Fruit fly (Drosophila melanogaster) whole organism, wandering third instar larva: ENCODE measurements around the gene Kua.

Experiments
- Abd-B ChIP-seq: fragments of >200 bp; optimal IDR thresholded peaks from 2 replicates; lab custom pipeline; 2017; ENCODE audit warnings: missing biosample characterization, missing genetic modification characterization
- CG32264 ChIP-seq: fragments of 200-800 bp; sonication (Bioruptor generic); optimal IDR thresholded peaks from 2 replicates; lab custom pipeline; 2016; ENCODE audit warnings: missing biosample characterization, missing genetic modification characterization
- CG9705 ChIP-seq: fragments of 200-800 bp; sonication (Bioruptor generic); optimal IDR thresholded peaks from 2 replicates; lab custom pipeline; 2018; ENCODE audit warnings: missing biosample characterization, mild to moderate bottlenecking, missing genetic modification characterization
- CrebA ChIP-seq: fragments of 200-800 bp; sonication (Bioruptor generic); optimal IDR thresholded peaks from 2 replicates; lab custom pipeline; 2016; ENCODE audit warnings: missing biosample characterization, mild to moderate bottlenecking, missing genetic modification characterization, borderline replicate concordance
- Dfd ChIP-seq: fragments of >200 bp; optimal IDR thresholded peaks from 2 replicates; lab custom pipeline; 2017; ENCODE audit warnings: missing biosample characterization, missing genetic modification characterization
- Dif ChIP-seq: fragments of 200-275, 200-300 bp; sonication (Bioruptor generic); optimal IDR thresholded peaks from 2 replicates; lab custom pipeline; 2018; ENCODE audit warnings: missing biosample characterization, missing genetic modification characterization; ENCODE audit not compliant: partially characterized antibody
- GATAd ChIP-seq: sonication (Bioruptor generic); optimal IDR thresholded peaks from 2 replicates; lab custom pipeline; 2016; ENCODE audit warnings: missing biosample characterization, missing genetic modification characterization
- HLH106 ChIP-seq: fragments of 200-800 bp; optimal IDR thresholded peaks from 3 replicates; lab custom pipeline; 2019; ENCODE audit warnings: missing biosample characterization, mild to moderate bottlenecking, missing genetic modification characterization, moderate library complexity
- Hnf4 ChIP-seq: fragments of 200-800 bp; sonication (Bioruptor generic); optimal IDR thresholded peaks from 2 replicates; lab custom pipeline; 2016; ENCODE audit warnings: missing biosample characterization, mild to moderate bottlenecking, missing genetic modification characterization
- Hr78 ChIP-seq: fragments of >200 bp; optimal IDR thresholded peaks from 2 replicates; lab custom pipeline; 2017; ENCODE audit warnings: missing biosample characterization, missing genetic modification characterization
- Hr83 ChIP-seq: fragments of 200-300 bp; sonication (Bioruptor generic); optimal IDR thresholded peaks from 2 replicates; lab custom pipeline; 2016; ENCODE audit warnings: missing biosample characterization, mild to moderate bottlenecking, missing genetic modification characterization, moderate library complexity; ENCODE audit not compliant: poor library complexity, severe bottlenecking
- Jra ChIP-seq: sonication (Bioruptor generic); optimal IDR thresholded peaks from 2 replicates; lab custom pipeline; 2016; ENCODE audit warnings: missing biosample characterization, missing genetic modification characterization
- Mio ChIP-seq: sonication (Bioruptor generic); optimal IDR thresholded peaks from 2 replicates; lab custom pipeline; 2016; ENCODE audit warnings: missing biosample characterization, missing genetic modification characterization
- Myc ChIP-seq: fragments of >200 bp; optimal IDR thresholded peaks from 2 replicates; lab custom pipeline; 2017
- N ChIP-seq: fragments of >200 bp; optimal IDR thresholded peaks from 2 replicates; lab custom pipeline; 2018; ENCODE audit warnings: missing biosample characterization, missing external identifiers, missing genetic modification characterization
- OdsH ChIP-seq: fragments of 200-800 bp; sonication (Bioruptor generic); optimal IDR thresholded peaks from 2 replicates; lab custom pipeline; 2016; ENCODE audit warnings: missing biosample characterization, mild to moderate bottlenecking, missing genetic modification characterization
- Rel ChIP-seq, 2 experiments: fragments of 200-800 bp; sonication (Bioruptor generic) in 1 of 2; optimal IDR thresholded peaks; 2 replicates in 1 of 2; 3 replicates in 1 of 2; lab custom pipeline; 2016 to 2019; ENCODE audit warnings: mild to moderate bottlenecking in 2 of 2, missing biosample characterization in 2 of 2, missing genetic modification characterization in 2 of 2, moderate library complexity in 1 of 2
- Sp1 ChIP-seq: fragments of 200-800 bp; sonication (Bioruptor generic); optimal IDR thresholded peaks from 3 replicates; lab custom pipeline; 2019; ENCODE audit warnings: missing biosample characterization, mild to moderate bottlenecking, missing genetic modification characterization, moderate library complexity
- Vsx2 ChIP-seq: fragments of 200-300, 225-300 bp; sonication (Bioruptor generic); optimal IDR thresholded peaks from 2 replicates; lab custom pipeline; 2018; ENCODE audit warnings: missing biosample characterization, missing genetic modification characterization; ENCODE audit not compliant: partially characterized antibody
- br ChIP-seq: fragments of 200-800 bp; sonication (Bioruptor generic); optimal IDR thresholded peaks from 2 replicates; lab custom pipeline; 2016; ENCODE audit warnings: missing biosample characterization, missing genetic modification characterization
- brk ChIP-seq: fragments of 200-800 bp; sonication (Bioruptor generic); optimal IDR thresholded peaks from 2 replicates; lab custom pipeline; 2016; ENCODE audit warnings: missing biosample characterization, mild to moderate bottlenecking, missing genetic modification characterization
- dl ChIP-seq, 2 experiments: fragments of 175-275, 200-275 bp in 1 of 2; fragments of 200-275 bp in 1 of 2; sonication (Bioruptor generic); optimal IDR thresholded peaks; lab custom pipeline; 2018; ENCODE audit warnings: mild to moderate bottlenecking in 2 of 2, missing biosample characterization in 2 of 2, missing genetic modification characterization in 2 of 2, moderate library complexity in 2 of 2; ENCODE audit not compliant: partially characterized antibody in 2 of 2, insufficient read depth in 1 of 2
- dmrt93B ChIP-seq: fragments of 200-800 bp; sonication (Bioruptor generic); optimal IDR thresholded peaks from 2 replicates; lab custom pipeline; 2018; ENCODE audit warnings: missing biosample characterization, mild to moderate bottlenecking, missing genetic modification characterization
- dsf ChIP-seq: sonication (Bioruptor generic); optimal IDR thresholded peaks from 2 replicates; lab custom pipeline; 2016; ENCODE audit warnings: missing biosample characterization, missing genetic modification characterization, borderline replicate concordance
- ey ChIP-seq: fragments of 200-800 bp; sonication (Bioruptor generic); optimal IDR thresholded peaks from 2 replicates; lab custom pipeline; 2016; ENCODE audit warnings: missing biosample characterization, missing genetic modification characterization
- foxo ChIP-seq, 2 experiments: fragments of 200-800 bp; sonication (Bioruptor generic); optimal IDR thresholded peaks; 2 replicates in 1 of 2; 3 replicates in 1 of 2; lab custom pipeline; 2016 to 2017; ENCODE audit warnings: missing biosample characterization in 2 of 2, missing genetic modification characterization in 2 of 2
- fru ChIP-seq: fragments of 200-800 bp; sonication (Bioruptor generic); optimal IDR thresholded peaks from 3 replicates; lab custom pipeline; 2016; ENCODE audit warnings: missing biosample characterization, mild to moderate bottlenecking, missing genetic modification characterization
- h ChIP-seq: fragments of 200-800 bp; sonication (Bioruptor generic); optimal IDR thresholded peaks from 3 replicates; lab custom pipeline; 2016; ENCODE audit warnings: missing biosample characterization, mild to moderate bottlenecking, missing genetic modification characterization
- jim ChIP-seq: fragments of 175-275, 200-325 bp; sonication (Bioruptor generic); optimal IDR thresholded peaks from 2 replicates; lab custom pipeline; 2016; ENCODE audit warnings: missing biosample characterization, mild to moderate bottlenecking, missing genetic modification characterization
- lola ChIP-seq: fragments of >200 bp; optimal IDR thresholded peaks from 2 replicates; lab custom pipeline; 2017; ENCODE audit warnings: missing biosample characterization, missing genetic modification characterization
- pan ChIP-seq: fragments of >200 bp; optimal IDR thresholded peaks from 2 replicates; lab custom pipeline; 2017
- psq ChIP-seq: fragments of 200-800 bp; sonication (Bioruptor generic); optimal IDR thresholded peaks from 3 replicates; lab custom pipeline; 2017; ENCODE audit warnings: missing biosample characterization, mild to moderate bottlenecking, missing genetic modification characterization, moderate library complexity
- rgr ChIP-seq: fragments of 200-800 bp; sonication (Bioruptor generic); optimal IDR thresholded peaks from 3 replicates; lab custom pipeline; 2016; ENCODE audit warnings: missing biosample characterization, mild to moderate bottlenecking, missing genetic modification characterization
- sage ChIP-seq: fragments of 200-800 bp; sonication (Bioruptor generic); optimal IDR thresholded peaks from 2 replicates; lab custom pipeline; 2016; ENCODE audit warnings: missing biosample characterization, mild to moderate bottlenecking, missing genetic modification characterization
- sv ChIP-seq: fragments of 200-800 bp; sonication (Bioruptor generic); optimal IDR thresholded peaks from 3 replicates; lab custom pipeline; 2016; ENCODE audit warnings: missing biosample characterization, missing genetic modification characterization
- tai ChIP-seq: sonication (Bioruptor generic); optimal IDR thresholded peaks from 2 replicates; lab custom pipeline; 2016; ENCODE audit warnings: missing biosample characterization, missing genetic modification characterization
- usp ChIP-seq: fragments of >200 bp; optimal IDR thresholded peaks from 2 replicates; lab custom pipeline; 2017; ENCODE audit warnings: missing biosample characterization, missing genetic modification characterization
- woc ChIP-seq: sonication (Bioruptor generic); optimal IDR thresholded peaks from 2 replicates; lab custom pipeline; 2016; ENCODE audit warnings: missing biosample characterization, mild to moderate bottlenecking, missing genetic modification characterization

The Kua gene

DNA sequence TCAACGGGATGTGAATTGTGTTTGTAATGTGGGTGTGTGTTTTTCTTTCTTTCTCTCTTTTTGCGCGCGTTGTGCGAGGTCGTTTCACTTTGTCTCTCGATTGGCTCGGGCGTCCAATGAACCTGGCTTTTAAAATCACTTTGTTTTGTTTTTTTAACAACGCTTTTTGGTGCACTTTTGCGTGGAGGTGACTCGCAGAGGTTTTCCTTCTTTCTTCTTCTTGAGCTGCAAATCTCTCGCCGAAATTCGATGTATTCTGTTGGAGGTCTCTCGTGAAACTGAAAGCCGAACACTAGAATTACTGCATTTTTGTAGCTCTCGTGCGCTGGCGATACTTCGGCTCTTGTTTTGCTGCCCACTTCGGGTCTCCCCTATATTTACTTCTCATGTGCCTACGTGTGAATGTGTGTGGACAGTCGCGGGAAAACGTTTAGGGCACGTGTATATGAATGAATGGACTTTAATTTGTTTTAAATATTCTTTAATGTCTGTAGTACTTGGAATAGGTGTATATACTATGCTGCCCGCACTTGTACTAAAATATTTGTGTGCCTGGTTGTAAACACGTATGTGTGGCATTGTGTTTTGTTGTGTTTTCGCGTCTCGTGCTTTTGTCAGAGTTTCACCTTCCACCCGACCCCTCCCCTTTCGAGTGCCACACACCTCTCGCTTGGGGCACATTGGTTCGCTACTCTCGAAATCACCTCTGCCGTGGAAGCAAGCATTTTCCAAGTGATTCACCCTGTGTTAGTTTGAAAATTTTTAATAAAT, 12.4 kb upstream of the Kua start, which contains the start of gene fok (continued):
- no peak for TF ChIP-seq Abd-B (GFP tag; lab: Kevin White, UChicago)
- TF ChIP-seq GATAd (GFP tag; lab: Kevin White, UChicago), result peak; percentile 56
- peak; percentile 92 for TF ChIP-seq CG32264
- TF ChIP-seq Mio, result peak; percentile 87
- TF ChIP-seq Hnf4 (GFP tag; lab: Kevin White, UChicago), result peak; percentile 97
- peak; percentile 46 for TF ChIP-seq jim (GFP tag; lab: Kevin White, UChicago)
- peak; percentile 98 for TF ChIP-seq HLH106 (tag; lab: Kevin White, UChicago)
- peak; percentile 27 for TF ChIP-seq Dif (GFP tag; lab: Kevin White, UChicago)
- peak; percentile 97 for TF ChIP-seq dmrt93B (GFP tag; lab: Kevin White, UChicago)
- peak; percentile 86 for TF ChIP-seq Jra (GFP tag; lab: Kevin White, UChicago)
- TF ChIP-seq ey (GFP tag; lab: Kevin White, UChicago), result peak; percentile 99

- peak; percentile 78 for TF ChIP-seq CG32264
- peak; percentile 48 for TF ChIP-seq Hr83 (GFP tag; lab: Kevin White, UChicago)
- TF ChIP-seq sv, result peak; percentile 87
- TF ChIP-seq br (GFP tag; lab: Kevin White, UChicago), result peak; percentile 94
- TF ChIP-seq Hr78, result no peak
- TF ChIP-seq Dfd (GFP tag; lab: Kevin White, UChicago), result peak; percentile 32
- TF ChIP-seq sage (GFP tag; lab: Kevin White, UChicago), result peak; percentile 33
- TF ChIP-seq CG9705, result no peak
- TF ChIP-seq dsf (GFP tag; lab: Kevin White, UChicago), result peak; percentile 51
- TF ChIP-seq h (GFP tag; lab: Kevin White, UChicago), result peak; percentile 94
- TF ChIP-seq Abd-B (GFP tag; lab: Kevin White, UChicago), result no peak
- peak; percentile 63 for TF ChIP-seq woc (GFP tag; lab: Kevin White, UChicago)
- no peak for TF ChIP-seq CrebA (GFP tag; lab: Kevin White, UChicago)
- TF ChIP-seq dl (GFP tag; optimal IDR thresholded peaks at IDR 0.05; lab: Kevin White, UChicago; ENCODE audit: insufficient read depth in 1 of 2, partially characterized antibody in 2 of 2), result no peak
- peak; percentile 92 for TF ChIP-seq Sp1 (GFP tag; lab: Kevin White, UChicago)
- TF ChIP-seq tai (GFP tag; lab: Kevin White, UChicago), result no peak
- peak; percentile 50 for TF ChIP-seq Rel (GFP tag; optimal IDR thresholded peaks at IDR 0.05; lab: Kevin White, UChicago)
- TF ChIP-seq Rel (tag; optimal IDR thresholded peaks at IDR 0.05; lab: Kevin White, UChicago), result peak; percentile 48
- TF ChIP-seq fru, result peak; percentile 96
- TF ChIP-seq N (GFP tag; lab: Kevin White, UChicago), result no peak
- TF ChIP-seq psq (GFP tag; lab: Kevin White, UChicago), result peak; percentile 88
- TF ChIP-seq Myc, result no peak
- TF ChIP-seq Mio, result peak; percentile 69
- peak; percentile 68 to 95 for TF ChIP-seq foxo (GFP tag; optimal IDR thresholded peaks at IDR 0.05; lab: Kevin White, UChicago)
- TF ChIP-seq lola, result no peak
- TF ChIP-seq Hnf4 (GFP tag; lab: Kevin White, UChicago), result peak; percentile 92
- peak; percentile 80 for TF ChIP-seq Jra (GFP tag; lab: Kevin White, UChicago)
- peak; percentile 94 for TF ChIP-seq brk (GFP tag; lab: Kevin White, UChicago)
- peak; percentile 49 for TF ChIP-seq Dif (GFP tag; lab: Kevin White, UChicago)
- peak; percentile 93 for TF ChIP-seq OdsH (GFP tag; lab: Kevin White, UChicago)
- TF ChIP-seq HLH106 (tag; lab: Kevin White, UChicago), result peak; percentile 80
- TF ChIP-seq usp, result no peak
- TF ChIP-seq ey (GFP tag; lab: Kevin White, UChicago), result peak; percentile 96
- no peak for TF ChIP-seq GATAd (GFP tag; lab: Kevin White, UChicago)
- TF ChIP-seq pan (lab: Kevin White, UChicago), result no peak
- peak; percentile 93 for TF ChIP-seq rgr (GFP tag; lab: Kevin White, UChicago)
- peak; percentile 81 for TF ChIP-seq dmrt93B (GFP tag; lab: Kevin White, UChicago)
- TF ChIP-seq Vsx2, result no peak
- TF ChIP-seq jim (GFP tag; lab: Kevin White, UChicago), result no peak
These were observed 10.9 kb upstream of the Kua start for dm6 chr2L:20086295-20087096.
